Worm (Caenorhabditis elegans): ENCODE data around the gene ZK721.3.

Gene ZK721.3

ce11 chrX:8754285-8754795 lies 30.0 kb upstream of the ZK721.3 start:
- TF ChIP-seq nfya-1 (tag; optimal IDR thresholded peaks at IDR 0.05) (no peak), K02D7.2 (tag; optimal IDR thresholded peaks at IDR 0.05) (no peak), ahr-1 (tag; optimal IDR thresholded peaks at IDR 0.05) (no peak), eyg-1 (tag; optimal IDR thresholded peaks at IDR 0.05) (no peak), hlh-6 (tag; optimal IDR thresholded peaks at IDR 0.05) (no peak), unc-86 (tag; optimal IDR thresholded peaks at IDR 0.05) (no peak), sdc-2 (tag; optimal IDR thresholded peaks at IDR 0.05) (no peak), pag-3 (tag; optimal IDR thresholded peaks at IDR 0.05; ENCODE audit: borderline replicate concordance) (no peak), lim-6 (tag; optimal IDR thresholded peaks at IDR 0.05) (no peak), ama-1 (optimal IDR thresholded peaks at IDR 0.05) (no peak), zip-5 (tag; optimal IDR thresholded peaks at IDR 0.05) (no peak), elt-2 (tag; optimal IDR thresholded peaks at IDR 0.05) (no peak), pqm-1 (tag; optimal IDR thresholded peaks at IDR 0.05) (no peak)

- TF ChIP-seq ceh-34 (tag; optimal IDR thresholded peaks at IDR 0.05) (no peak), rnt-1 (tag; optimal IDR thresholded peaks at IDR 0.05) (no peak), fkh-6 (tag; optimal IDR thresholded peaks at IDR 0.05) (no peak), lim-6 (tag; optimal IDR thresholded peaks at IDR 0.05) (no peak), pha-4 (tag; optimal IDR thresholded peaks at IDR 0.05) (no peak), F13H6.1 (tag; optimal IDR thresholded peaks at IDR 0.05) (no peak), hlh-8 (tag; optimal IDR thresholded peaks at IDR 0.05) (no peak), K09A11.1 (tag; optimal IDR thresholded peaks at IDR 0.05; ENCODE audit: insufficient read depth) (no peak), nhr-11 (tag; optimal IDR thresholded peaks at IDR 0.05) (no peak), pros-1 (tag; optimal IDR thresholded peaks at IDR 0.05) (no peak), dve-1 (tag; optimal IDR thresholded peaks at IDR 0.05) (no peak), C38D4.7 (GFP tag; optimal IDR thresholded peaks at IDR 0.05) (no peak), syd-9 (tag; optimal IDR thresholded peaks at IDR 0.05) (no peak), ceh-9 (tag; optimal IDR thresholded peaks at IDR 0.05) (no peak), ceh-48 (tag; optimal IDR thresholded peaks at IDR 0.05) (no peak), pat-9 (tag; optimal IDR thresholded peaks at IDR 0.05) (no peak), ref-2 (tag; optimal IDR thresholded peaks at IDR 0.05) (no peak), elt-2 (tag; optimal IDR thresholded peaks at IDR 0.05) (no peak), ceh-30 (tag; optimal IDR thresholded peaks at IDR 0.05) (no peak)
Observed at ce11 chrX:8755987-8756386, 28.3 kb upstream of the ZK721.3 start.

ce11 chrX:8761060-8761459 lies 23.3 kb upstream of the ZK721.3 start:
- no peak for TF ChIP-seq ceh-24 (tag; optimal IDR thresholded peaks at IDR 0.05)
- no peak for TF ChIP-seq ceh-14 (tag; optimal IDR thresholded peaks at IDR 0.05)
- TF ChIP-seq ceh-19 (GFP tag; optimal IDR thresholded peaks at IDR 0.05) = no peak
- no peak for TF ChIP-seq ama-1 (optimal IDR thresholded peaks at IDR 0.05)
- no peak for TF ChIP-seq ceh-45 (GFP tag; IDR thresholded peaks at IDR 0.05)
- TF ChIP-seq nhr-11 (tag; optimal IDR thresholded peaks at IDR 0.05) = no peak
- no peak for TF ChIP-seq F13H6.1 (tag; optimal IDR thresholded peaks at IDR 0.05)
- no peak for TF ChIP-seq ref-2 (tag; optimal IDR thresholded peaks at IDR 0.05)
- TF ChIP-seq dve-1 (tag; optimal IDR thresholded peaks at IDR 0.05) = no peak
- TF ChIP-seq ceh-6 (GFP tag; optimal IDR thresholded peaks at IDR 0.05) = no peak
- no peak for TF ChIP-seq zip-5 (tag; optimal IDR thresholded peaks at IDR 0.05)
- TF ChIP-seq sox-2 (GFP tag; IDR thresholded peaks at IDR 0.05) = no peak
- no peak for TF ChIP-seq dmd-4 (tag; optimal IDR thresholded peaks at IDR 0.05; ENCODE audit: borderline replicate concordance)
- no peak for TF ChIP-seq ttx-3 (tag; optimal IDR thresholded peaks at IDR 0.05)
- no peak for TF ChIP-seq C38D4.7 (GFP tag; optimal IDR thresholded peaks at IDR 0.05)
- no peak for TF ChIP-seq ceh-2 (tag; optimal IDR thresholded peaks at IDR 0.05)
- no peak for TF ChIP-seq sox-4 (tag; optimal IDR thresholded peaks at IDR 0.05)
- TF ChIP-seq K09A11.1 (tag; optimal IDR thresholded peaks at IDR 0.05; ENCODE audit: insufficient read depth) = no peak

All from whole organism, late embryonic.